Worm (Caenorhabditis elegans) whole organism, mixed stage, embryonic: ENCODE data around the gene W08E12.4.

Source experiments
- ceh-43 ChIP-seq: fragments of 200-800 bp; sonication (Bioruptor generic); optimal IDR thresholded peaks from 2 replicates; lab custom pipeline; 2018; ENCODE audit warnings: mild to moderate bottlenecking, missing genetic modification characterization, moderate library complexity, missing compliant biosample characterization
- ces-1 ChIP-seq: fragments of 150-350 bp; optimal IDR thresholded peaks from 2 replicates; lab custom pipeline; 2014; ENCODE audit warnings: missing biosample characterization, missing genetic modification reagents, missing genetic modification characterization
- cnd-1 ChIP-seq: fragments of 200-800 bp; sonication (Bioruptor generic); optimal IDR thresholded peaks from 2 replicates; lab custom pipeline; 2018; ENCODE audit warnings: mild to moderate bottlenecking, missing genetic modification characterization, missing compliant biosample characterization
- elt-3 ChIP-seq: fragments of 150-350 bp; optimal IDR thresholded peaks from 2 replicates; lab custom pipeline; 2014; ENCODE audit warnings: missing biosample characterization, missing genetic modification characterization
- lin-13 ChIP-seq: fragments of 150-350 bp; optimal IDR thresholded peaks from 2 replicates; lab custom pipeline; 2014; ENCODE audit warnings: missing biosample characterization, missing genetic modification characterization
- nhr-12 ChIP-seq: fragments of 150-350 bp; optimal IDR thresholded peaks from 2 replicates; lab custom pipeline; 2014; ENCODE audit warnings: missing biosample characterization, missing genetic modification characterization
- nhr-237 ChIP-seq: fragments of 150-350 bp; optimal IDR thresholded peaks from 2 replicates; lab custom pipeline; 2014; ENCODE audit warnings: missing biosample characterization, missing genetic modification characterization
- nhr-76 ChIP-seq: sonication (generic microtip); optimal IDR thresholded peaks from 2 replicates; lab custom pipeline; 2017; ENCODE audit warnings: missing biosample characterization, missing genetic modification characterization
- pha-4 ChIP-seq: fragments of 150-350 bp; optimal IDR thresholded peaks from 2 replicates; lab custom pipeline; 2018; ENCODE audit warnings: missing biosample characterization, missing genetic modification reagents, missing genetic modification characterization
- snpc-4 ChIP-seq: fragments of 150-350 bp; optimal IDR thresholded peaks from 2 replicates; lab custom pipeline; 2014; ENCODE audit warnings: missing biosample characterization, missing genetic modification characterization
- unc-39 ChIP-seq: fragments of 150-350 bp; optimal IDR thresholded peaks from 2 replicates; lab custom pipeline; 2014; ENCODE audit warnings: missing biosample characterization, missing genetic modification characterization
- unc-62 ChIP-seq: fragments of 150-350 bp; optimal IDR thresholded peaks from 2 replicates; lab custom pipeline; 2014; ENCODE audit warnings: missing biosample characterization, missing genetic modification reagents, missing genetic modification characterization
- ztf-11 ChIP-seq: fragments of 150-350 bp; optimal IDR thresholded peaks from 2 replicates; lab custom pipeline; 2014; ENCODE audit warnings: missing biosample characterization, missing genetic modification characterization

DNA sequence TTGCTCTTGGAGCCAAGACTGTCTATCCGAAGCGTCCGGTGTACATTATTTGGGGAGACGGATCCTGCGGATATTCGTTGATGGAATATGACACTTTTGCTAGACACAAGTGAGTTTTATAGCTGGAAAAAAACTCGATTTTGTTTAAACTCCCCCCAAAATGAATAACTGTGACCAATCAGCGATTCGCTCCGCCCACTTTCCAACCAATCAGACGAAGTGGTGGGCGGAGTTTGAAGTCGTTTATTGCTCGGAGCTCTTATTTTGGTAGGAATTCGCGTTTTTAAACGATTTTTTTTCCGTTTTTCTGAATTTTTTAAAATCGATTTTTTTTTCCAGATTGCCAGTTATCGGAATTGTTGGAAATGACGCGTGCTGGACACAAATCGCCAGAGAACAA is 40.4 kb upstream of the W08E12.4 start:
- no peak for TF ChIP-seq ces-1
- TF ChIP-seq lin-13 (tag; lab: Kevin White, UChicago) = no peak
- no peak for TF ChIP-seq unc-62 (GFP tag; lab: Kevin White, UChicago)
- no peak for TF ChIP-seq cnd-1 (tag; lab: Kevin White, UChicago)
- no peak for TF ChIP-seq nhr-12 (tag; lab: Kevin White, UChicago)
- TF ChIP-seq elt-3 = no peak
- TF ChIP-seq unc-39 (tag; lab: Kevin White, UChicago) = no peak
- no peak for TF ChIP-seq ztf-11 (tag; lab: Kevin White, UChicago)
- TF ChIP-seq snpc-4 = no peak
- TF ChIP-seq nhr-237 (tag; lab: Kevin White, UChicago) = no peak
- TF ChIP-seq pha-4 (tag; lab: Kevin White, UChicago) = no peak
- no peak for TF ChIP-seq nhr-76 (tag; lab: Kevin White, UChicago)
- TF ChIP-seq ceh-43 (GFP tag; lab: Kevin White, UChicago) = no peak
